Fruit fly (Drosophila melanogaster): ENCODE data around the gene ems.

Gene ems

DNA sequence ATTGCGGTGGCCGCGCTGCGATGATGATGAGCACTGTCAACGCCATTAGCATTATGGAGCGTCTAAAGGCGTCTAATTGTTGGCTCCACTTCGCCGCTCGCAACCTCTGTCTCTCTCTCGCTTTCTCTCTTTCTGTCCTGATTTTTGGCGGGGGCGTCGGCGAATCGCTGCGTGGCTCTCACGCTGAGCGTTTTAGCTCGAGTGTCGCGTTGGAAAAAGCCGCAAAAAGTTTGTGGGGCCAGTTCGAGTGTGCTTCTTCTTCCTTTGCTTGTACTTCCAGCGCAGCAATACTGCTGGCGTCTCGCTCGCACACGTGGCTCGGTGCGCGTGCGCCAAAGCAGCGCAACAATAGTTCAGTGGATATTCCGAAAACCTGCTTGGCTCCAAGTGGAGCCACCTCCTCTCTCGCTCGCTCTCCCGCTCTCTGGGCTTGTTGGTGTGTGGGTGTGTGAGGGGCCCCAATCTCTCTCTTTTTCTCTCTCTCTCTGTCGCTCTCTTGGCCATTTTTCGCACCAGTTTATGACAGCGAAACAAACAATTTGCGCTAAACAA lies 26.7 kb upstream of the ems start, which contains the start of gene E5 (continued):
- TF ChIP-seq shn (GFP tag; optimal IDR thresholded peaks at IDR 0.05) (no peak), Oli (tag; optimal IDR thresholded peaks at IDR 0.05) (no peak), CG13123 (GFP tag; optimal IDR thresholded peaks at IDR 0.05) (no peak), Hmr (GFP tag; optimal IDR thresholded peaks at IDR 0.05) (no peak), CG17568 (GFP tag; optimal IDR thresholded peaks at IDR 0.05) (no peak), CG32767 (GFP tag; IDR thresholded peaks at IDR 0.05) (no peak), CG4730 (GFP tag; IDR thresholded peaks at IDR 0.05) (no peak), CG14710 (tag; optimal IDR thresholded peaks at IDR 0.05) (no peak), tll (GFP tag; optimal IDR thresholded peaks at IDR 0.05) (no peak), MTF-1 (GFP tag; optimal IDR thresholded peaks at IDR 0.05; ENCODE audit: borderline replicate concordance) (no peak), CG4707 (GFP tag; optimal IDR thresholded peaks at IDR 0.05) (no peak), Asciz (GFP tag; optimal IDR thresholded peaks at IDR 0.05) (no peak), NFAT (GFP tag; IDR thresholded peaks at IDR 0.05) (no peak), Lpt (GFP tag; optimal IDR thresholded peaks at IDR 0.05) (no peak), pfk (GFP tag; optimal IDR thresholded peaks at IDR 0.05) (no peak), CG15479 (GFP tag; optimal IDR thresholded peaks at IDR 0.05) (no peak), fru (optimal IDR thresholded peaks at IDR 0.05) (no peak), CG7963 (GFP tag; IDR thresholded peaks at IDR 0.05; ENCODE audit: partially characterized antibody) (no peak), CG11504 (tag; optimal IDR thresholded peaks at IDR 0.05) (no peak), CG9797 (GFP tag; optimal IDR thresholded peaks at IDR 0.05) (no peak), CG4854 (GFP tag; optimal IDR thresholded peaks at IDR 0.05) (no peak), CG31441 (GFP tag; IDR thresholded peaks at IDR 0.05) (no peak), CG17385 (GFP tag; optimal IDR thresholded peaks at IDR 0.05) (peak; percentile 95), emc (GFP tag; optimal IDR thresholded peaks at IDR 0.05) (no peak), sr (GFP tag; IDR thresholded peaks at IDR 0.05) (peak; percentile 90), abd-A (tag; optimal IDR thresholded peaks at IDR 0.05) (peak; percentile 69), en (GFP tag; optimal IDR thresholded peaks at IDR 0.05) (no peak), tna (GFP tag; IDR thresholded peaks at IDR 0.05; ENCODE audit: partially characterized antibody) (peak; percentile 35; the same call in 1 of the 2 replicates), C15 (GFP tag; IDR thresholded peaks at IDR 0.05) (no peak), CG18764 (GFP tag; optimal IDR thresholded peaks at IDR 0.05) (no peak), klu (GFP tag; IDR thresholded peaks at IDR 0.05) (no peak), CG11398 (GFP tag; optimal IDR thresholded peaks at IDR 0.05) (no peak), zfh2 (GFP tag; optimal IDR thresholded peaks at IDR 0.05) (no peak), CG8359 (GFP tag; optimal IDR thresholded peaks at IDR 0.05; ENCODE audit: borderline replicate concordance) (no peak), CG8281 (tag; optimal IDR thresholded peaks at IDR 0.05) (no peak), bcd (GFP tag; optimal IDR thresholded peaks at IDR 0.05) (no peak), sug (tag; optimal IDR thresholded peaks at IDR 0.05) (no peak), ind (GFP tag; optimal IDR thresholded peaks at IDR 0.05) (no peak), ase (GFP tag; IDR thresholded peaks at IDR 0.05) (no peak), CG6765 (GFP tag; optimal IDR thresholded peaks at IDR 0.05) (no peak), aop (GFP tag; IDR thresholded peaks at IDR 0.05) (no peak), stwl (tag; optimal IDR thresholded peaks at IDR 0.05) (no peak), Hr39 (optimal IDR thresholded peaks at IDR 0.05) (no peak), vvl (GFP tag; IDR thresholded peaks at IDR 0.05) (peak; percentile 67), pb (GFP tag; optimal IDR thresholded peaks at IDR 0.05) (no peak), br (optimal IDR thresholded peaks at IDR 0.05) (no peak), ci (GFP tag; IDR thresholded peaks at IDR 0.05) (peak; percentile 40; the same call in 2 of the 3 replicates), CG12104 (GFP tag; optimal IDR thresholded peaks at IDR 0.05) (no peak), Usf (GFP tag; optimal IDR thresholded peaks at IDR 0.05) (no peak), CG10979 (tag; optimal IDR thresholded peaks at IDR 0.05) (no peak), CG10267 (tag; optimal IDR thresholded peaks at IDR 0.05) (no peak), CG10959 (GFP tag; IDR thresholded peaks at IDR 0.05) (no peak)

All from whole organism, embryonic.